Worm (Caenorhabditis elegans): ENCODE measurements around the gene Y97E10B.1.

The Y97E10B.1 gene

DNA sequence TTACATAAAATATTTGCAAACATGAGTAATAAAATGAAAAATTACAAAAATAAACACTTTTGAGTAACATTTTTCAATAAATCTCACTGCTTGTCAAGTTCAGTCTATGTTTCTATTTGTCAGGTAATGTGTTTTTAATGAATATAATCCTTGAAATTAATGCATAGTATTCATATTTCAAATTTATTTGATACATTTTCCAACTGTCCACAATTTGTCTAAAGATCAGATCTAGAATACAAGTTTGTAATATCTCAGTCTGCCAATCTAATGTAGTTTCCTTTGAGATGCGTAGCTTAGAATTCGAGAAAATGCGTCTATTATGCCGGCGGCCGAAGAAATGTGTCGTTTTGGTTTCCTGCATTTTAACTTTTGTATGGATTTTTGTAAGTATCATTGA is at the start of gene Y97E10B.1:
Y97E10B.1 (plus strand) TSS at position 301 of the 400 bp plus-strand sequence.
- TF ChIP-seq unc-62 (GFP tag; optimal IDR thresholded peaks at IDR 0.05) = no peak

DNA sequence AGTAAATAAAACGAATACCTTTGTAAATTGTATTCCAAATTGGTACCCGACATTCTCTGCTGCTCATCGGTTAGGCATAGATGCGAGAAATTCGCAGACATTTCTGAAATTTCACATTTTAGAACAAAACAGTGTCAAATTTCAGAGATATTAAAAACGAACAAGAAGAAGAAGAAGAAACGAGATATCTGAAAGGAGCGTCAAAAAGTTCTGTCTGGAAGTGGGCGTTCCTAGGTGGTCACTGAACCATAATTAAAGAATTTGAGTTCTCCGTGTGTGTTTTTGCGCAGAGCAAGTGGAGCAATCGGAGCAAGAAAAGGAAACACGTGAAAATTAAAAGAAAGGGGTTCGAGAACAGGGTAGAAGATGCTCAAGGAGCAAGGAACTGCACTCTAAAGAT is 43.9 kb upstream of the Y97E10B.1 start, which contains the start of gene F40A3.7:
F40A3.7 (minus strand) TSS at position 101 of the 400 bp plus-strand sequence.
- no peak for TF ChIP-seq unc-62 (GFP tag; optimal IDR thresholded peaks at IDR 0.05)

DNA sequence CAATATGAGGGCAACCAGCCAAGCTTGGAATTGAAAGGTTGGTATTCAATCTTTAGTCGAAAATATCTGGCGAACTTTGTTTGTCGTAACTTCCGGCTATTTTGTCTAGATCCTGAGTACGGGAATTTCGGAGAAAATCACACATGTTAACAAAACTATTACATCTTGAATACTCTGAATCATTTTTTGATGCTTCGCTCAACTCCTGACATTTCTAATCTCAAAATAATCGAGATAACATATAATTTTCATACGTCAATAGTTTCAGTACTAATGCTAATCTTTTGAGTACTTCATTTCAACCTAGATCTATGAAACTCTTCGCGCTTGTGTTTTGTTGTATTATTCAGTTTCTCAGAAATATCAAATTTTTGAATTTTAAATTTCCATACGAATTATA is 42.4 kb upstream of the Y97E10B.1 start:
- TF ChIP-seq unc-62 (GFP tag; optimal IDR thresholded peaks at IDR 0.05) = no peak

DNA sequence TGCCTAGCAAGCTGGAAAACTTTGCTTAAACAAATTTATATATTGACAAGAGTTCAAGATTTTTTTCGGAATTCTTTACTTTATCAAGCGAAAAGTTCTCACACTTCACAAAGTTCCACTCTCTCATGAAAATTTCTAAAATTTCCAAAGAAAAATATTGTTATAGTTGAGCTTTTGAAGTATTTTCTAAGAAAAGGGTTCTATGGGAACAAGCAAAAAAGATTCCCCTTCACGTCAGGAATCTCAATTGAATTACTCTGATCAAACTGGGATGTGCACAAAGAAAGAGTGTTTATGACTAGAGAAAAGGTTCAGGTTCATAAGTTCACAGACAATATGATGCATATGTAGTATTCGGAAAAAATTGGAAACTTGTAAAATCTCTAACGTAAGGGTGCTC is 39.3 kb upstream of the Y97E10B.1 start:
- TF ChIP-seq unc-62 (GFP tag; optimal IDR thresholded peaks at IDR 0.05) = no peak

DNA sequence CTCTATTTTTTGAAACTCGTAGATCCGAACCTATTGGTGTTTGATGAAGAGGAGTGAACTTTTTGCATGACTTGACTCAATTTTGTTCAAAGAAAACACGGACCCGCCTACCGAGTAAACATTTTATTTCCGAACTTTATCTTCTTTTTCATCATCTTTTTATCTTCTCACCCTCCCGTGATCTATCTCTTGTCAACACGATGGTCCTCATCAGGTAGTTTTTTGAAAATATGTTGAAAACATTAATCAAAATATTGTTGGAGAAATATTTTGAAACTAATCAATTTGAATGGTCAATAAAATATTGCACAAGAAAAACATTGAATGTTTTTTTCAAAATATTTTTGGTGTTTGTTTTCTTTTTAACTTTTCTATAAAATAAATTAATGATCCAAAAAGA is 35.2 kb upstream of the Y97E10B.1 start:
- no peak for TF ChIP-seq unc-62 (GFP tag; optimal IDR thresholded peaks at IDR 0.05)

DNA sequence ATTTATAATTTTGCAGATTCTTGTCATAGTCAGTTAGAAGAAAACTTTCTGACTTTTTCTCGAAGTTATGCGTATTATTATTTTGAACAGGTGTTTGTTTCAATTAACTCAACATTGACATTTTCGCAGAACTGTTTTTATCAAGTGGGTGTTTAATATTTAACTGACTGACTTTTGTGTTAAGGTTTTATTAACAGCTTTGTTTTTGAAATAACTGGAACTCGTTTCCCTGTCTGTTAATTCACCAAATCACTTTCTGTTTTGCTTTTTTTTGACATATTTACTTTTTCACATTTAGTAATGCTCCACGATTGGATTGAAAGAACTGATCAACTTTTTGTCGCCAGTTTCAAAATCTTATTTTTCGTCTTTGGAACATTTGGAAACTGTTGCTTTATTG is 18.2 kb upstream of the Y97E10B.1 start, which contains the start of gene srsx-7:
srsx-7 (plus strand) TSS at position 301 of the 400 bp plus-strand sequence.
- no peak for TF ChIP-seq unc-62 (GFP tag; optimal IDR thresholded peaks at IDR 0.05)

DNA sequence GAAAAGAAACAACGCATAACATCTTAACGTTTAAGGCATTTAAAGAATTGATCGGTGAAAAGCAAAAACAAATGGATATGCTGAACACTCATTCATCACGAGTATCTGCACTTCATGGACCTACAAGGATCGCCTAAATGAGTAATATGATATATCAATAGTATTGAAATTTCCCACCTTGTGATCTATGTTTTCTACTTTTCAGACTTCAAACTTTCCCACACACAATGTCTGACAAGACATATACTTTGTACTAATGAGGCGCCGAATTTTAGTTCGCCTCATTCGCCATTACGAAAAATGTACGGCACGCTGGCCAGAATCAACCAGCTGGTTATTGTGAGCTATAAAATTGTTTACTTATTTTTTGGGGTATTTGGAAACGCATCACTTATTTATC is 16.9 kb upstream of the Y97E10B.1 start, which contains the start of gene srsx-6:
srsx-6 (plus strand) TSS at position 301 of the 400 bp plus-strand sequence.
- no peak for TF ChIP-seq unc-62 (GFP tag; optimal IDR thresholded peaks at IDR 0.05)

DNA sequence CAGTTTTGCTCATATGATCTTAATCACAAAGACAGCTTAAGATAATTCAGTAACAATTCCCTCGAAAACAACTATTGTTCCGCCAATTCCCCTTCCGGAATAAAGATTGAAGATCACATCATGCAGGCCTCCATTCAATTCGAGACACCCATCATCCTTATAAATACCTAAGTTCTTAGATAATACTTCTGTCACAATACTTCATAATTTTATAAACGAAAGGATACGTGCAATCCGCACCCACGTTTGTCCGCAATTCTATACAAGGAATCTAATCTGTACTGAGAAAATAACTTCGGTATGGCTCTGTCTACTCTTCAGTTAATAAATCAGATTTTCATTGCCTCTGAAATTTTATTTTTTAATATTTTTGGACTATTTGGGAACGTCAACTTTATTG is 15.0 kb upstream of the Y97E10B.1 start, which contains the start of gene srsx-5:
srsx-5 (plus strand) TSS at position 301 of the 400 bp plus-strand sequence.
- TF ChIP-seq unc-62 (GFP tag; optimal IDR thresholded peaks at IDR 0.05) = no peak

DNA sequence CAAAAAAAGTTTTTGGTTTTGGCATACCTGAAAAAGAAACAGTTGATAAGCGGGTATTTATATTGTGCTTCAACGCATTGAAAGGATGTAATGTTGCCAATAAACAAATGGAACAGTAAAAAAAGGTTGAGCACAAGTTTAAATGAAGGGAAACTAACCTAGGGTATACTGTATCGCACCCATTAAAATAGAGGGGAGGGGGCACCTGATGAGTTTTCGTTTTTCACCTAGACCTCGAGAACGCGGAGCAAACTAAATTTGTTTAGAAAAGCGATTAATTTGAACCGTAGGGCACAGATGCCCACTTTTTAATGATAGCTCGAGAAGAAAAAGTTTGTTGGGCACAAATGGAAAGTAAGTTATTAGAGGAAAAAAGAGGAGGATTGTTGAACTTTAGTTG is 10.7 kb upstream of the Y97E10B.1 start, which contains the start of gene ncx-10:
ncx-10 (minus strand) TSS at position 101 of the 400 bp plus-strand sequence.
- no peak for TF ChIP-seq unc-62 (GFP tag; optimal IDR thresholded peaks at IDR 0.05)

DNA sequence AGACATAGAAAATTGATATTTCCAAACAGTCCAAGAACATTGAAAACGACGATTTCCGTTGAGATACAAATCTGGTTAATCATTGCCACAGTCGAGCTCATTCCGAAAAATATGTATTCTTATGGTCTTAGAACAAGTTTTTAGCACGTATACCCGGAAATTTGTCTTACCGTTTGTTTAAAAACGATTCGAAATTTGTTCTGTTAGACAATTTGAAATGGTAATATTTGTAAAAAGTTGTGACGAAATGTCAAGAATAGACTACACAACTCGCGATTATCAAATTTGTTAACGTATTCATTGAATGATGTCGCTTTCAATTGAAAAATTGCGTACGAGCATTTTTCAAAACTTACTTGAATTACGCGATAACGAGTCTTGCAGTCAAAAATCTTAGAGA is 6.5 kb upstream of the Y97E10B.1 start, which contains the start of gene srsx-3:
srsx-3 (minus strand) TSS at position 101 of the 400 bp plus-strand sequence.
- TF ChIP-seq unc-62 (GFP tag; optimal IDR thresholded peaks at IDR 0.05) = no peak

DNA sequence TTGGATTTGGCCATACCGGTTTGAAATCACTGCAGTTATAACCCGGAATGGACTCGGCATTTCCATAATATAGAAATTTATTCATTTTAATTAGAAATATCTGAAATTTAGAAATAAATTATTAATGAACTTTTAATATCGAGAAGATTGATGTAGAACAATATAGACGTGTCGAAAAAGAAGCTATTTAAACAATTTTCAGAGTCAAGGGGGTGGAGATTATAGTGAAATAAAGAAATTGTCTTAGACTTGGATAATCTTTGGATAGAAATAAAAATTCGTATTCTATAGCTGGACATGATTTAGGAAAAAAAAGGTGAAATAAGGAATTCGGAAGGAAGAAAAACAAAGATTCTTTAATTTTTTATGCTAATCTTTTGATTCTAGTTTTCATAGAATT is 3.4 kb upstream of the Y97E10B.1 start, which contains the start of gene srt-53:
srt-53 (minus strand) TSS at position 101 of the 400 bp plus-strand sequence.
- no peak for TF ChIP-seq unc-62 (GFP tag; optimal IDR thresholded peaks at IDR 0.05)

DNA sequence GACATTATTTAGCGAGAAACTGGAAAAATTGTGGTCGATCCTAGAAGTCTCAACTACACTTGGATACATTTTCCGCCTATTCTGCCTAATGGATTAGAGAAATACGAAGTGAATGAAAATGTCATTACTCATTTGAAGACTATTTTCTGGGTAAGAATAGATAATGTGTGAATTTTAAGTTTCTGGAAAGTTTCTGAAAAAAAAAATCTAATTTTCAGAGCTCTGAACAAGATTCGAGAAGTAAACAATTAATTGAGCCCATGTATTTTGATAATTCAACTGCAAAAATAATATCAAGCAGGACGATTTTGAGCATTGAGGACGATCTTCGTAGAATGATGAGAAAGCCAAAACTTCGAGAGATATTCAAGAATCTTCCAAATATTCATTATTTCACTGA is 2.6 kb downstream of the Y97E10B.1 start:
- TF ChIP-seq unc-62 (GFP tag; optimal IDR thresholded peaks at IDR 0.05) = no peak

DNA sequence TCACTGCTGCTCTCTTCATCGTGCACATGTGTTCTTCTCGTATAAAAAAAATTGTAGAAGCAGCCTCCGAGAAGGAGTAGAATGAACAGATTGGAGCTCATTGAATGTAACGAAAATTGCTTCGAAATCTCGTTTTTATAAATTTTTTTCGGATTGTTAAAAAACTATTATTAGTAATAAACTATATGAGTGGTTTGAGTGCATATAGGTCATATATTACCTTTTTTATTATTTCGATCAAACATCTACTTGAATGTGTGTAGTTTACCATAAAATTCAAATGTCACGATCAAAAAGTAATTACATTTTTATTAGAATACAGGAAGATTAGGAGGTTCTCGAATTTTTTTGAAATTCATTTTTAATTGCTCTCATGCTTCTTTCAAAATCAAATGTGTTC is 9.2 kb downstream of the Y97E10B.1 start, which contains the start of gene clec-216:
clec-216 (minus strand) TSS at position 101 of the 400 bp plus-strand sequence.
- TF ChIP-seq unc-62 (GFP tag; optimal IDR thresholded peaks at IDR 0.05) = no peak

DNA sequence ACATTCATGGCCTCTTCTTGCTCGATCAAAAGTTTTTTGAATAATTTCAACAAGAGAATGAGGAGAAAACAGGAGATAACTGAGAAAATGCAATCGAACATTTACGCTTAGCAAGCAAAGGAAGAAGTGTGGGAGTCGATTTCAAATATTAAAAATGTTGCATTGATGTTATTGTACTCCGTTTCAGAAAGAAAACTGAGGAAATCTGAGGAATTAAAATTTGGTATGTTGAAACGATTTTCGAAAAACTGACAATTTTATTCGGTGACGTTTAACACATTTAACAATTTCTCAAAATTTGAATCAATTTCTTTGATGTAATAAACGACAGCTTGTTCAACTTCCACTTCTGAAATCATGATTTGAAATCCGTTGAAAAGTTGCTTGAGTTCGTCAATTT is 10.9 kb downstream of the Y97E10B.1 start, which contains the start of gene F26D11.13:
F26D11.13 (minus strand) TSS at position 101 of the 400 bp plus-strand sequence.
- no peak for TF ChIP-seq unc-62 (GFP tag; optimal IDR thresholded peaks at IDR 0.05)

DNA sequence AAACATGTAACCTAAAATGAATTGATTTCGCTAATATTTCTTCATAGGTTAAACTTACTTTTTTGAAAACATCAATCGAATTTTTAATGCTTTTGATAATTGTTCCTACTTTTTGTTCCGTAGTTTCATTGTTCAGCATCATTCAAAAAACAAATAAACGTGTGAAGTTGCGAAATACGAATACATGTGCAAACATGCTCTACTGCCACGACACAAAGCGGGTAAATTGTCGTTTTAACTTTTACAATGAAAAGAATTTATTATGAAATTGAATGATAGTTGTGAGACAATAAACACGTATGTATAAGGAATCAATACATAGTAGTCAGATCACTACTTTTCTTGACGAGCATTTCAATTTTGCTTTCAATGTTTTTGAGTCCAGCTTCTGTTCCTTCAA is 11.5 kb downstream of the Y97E10B.1 start, which contains the start of gene F26D11.12:
F26D11.12 (minus strand) TSS at position 145 of the 400 bp plus-strand sequence.
- no peak for TF ChIP-seq unc-62 (GFP tag; optimal IDR thresholded peaks at IDR 0.05)

DNA sequence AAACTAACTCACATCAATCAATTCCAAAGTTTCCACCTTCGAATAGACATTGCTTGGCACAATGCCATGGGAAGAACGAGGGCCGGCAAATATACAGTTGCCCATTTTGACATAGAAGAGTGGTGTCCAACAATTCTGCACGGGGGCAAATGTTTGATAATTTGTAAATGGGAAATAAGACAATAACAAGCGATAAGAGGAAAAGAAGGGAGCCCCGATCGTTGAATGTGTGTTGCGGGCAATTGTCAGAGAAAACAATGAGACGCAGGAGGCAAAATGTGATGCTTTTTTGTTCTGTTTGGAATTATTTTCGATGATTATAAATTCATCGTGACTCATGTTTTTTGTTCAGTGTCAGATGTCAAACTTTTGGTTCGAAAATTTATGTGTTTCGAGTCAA is 12.6 kb downstream of the Y97E10B.1 start, which contains the start of gene pals-34:
pals-34 (minus strand) TSS at position 280 of the 400 bp plus-strand sequence.
- TF ChIP-seq unc-62 (GFP tag; optimal IDR thresholded peaks at IDR 0.05) = no peak

DNA sequence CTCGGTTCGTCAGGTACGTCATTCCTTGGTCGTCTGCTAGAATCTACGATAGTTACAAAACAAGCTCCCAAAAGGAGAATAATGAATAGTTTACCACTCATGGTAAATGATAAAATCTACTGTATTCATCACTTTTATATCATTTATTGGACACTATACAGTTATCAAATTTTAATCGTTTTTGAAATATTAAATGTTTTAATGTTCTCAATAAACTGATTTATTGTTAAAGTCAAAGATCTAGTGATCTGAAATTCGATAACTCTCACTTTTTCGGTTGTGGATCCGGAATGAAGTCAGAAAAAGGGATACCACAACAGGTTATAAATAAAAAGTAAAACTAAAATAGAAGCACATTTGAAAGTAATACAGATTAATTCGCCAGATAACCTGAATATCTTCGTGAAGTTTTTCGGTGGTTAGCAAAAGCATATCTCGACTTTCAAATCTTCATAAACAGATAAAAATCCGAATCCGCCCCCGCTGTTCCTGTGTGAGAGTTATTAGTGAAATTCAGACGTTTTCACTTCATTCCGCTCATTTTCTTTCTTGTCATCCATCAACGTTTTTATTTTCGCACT is 15.2 kb downstream of the Y97E10B.1 start, which contains the start of the genes clec-217 and F26D11.2:
clec-217 (minus strand) TSS at position 101 of the 581 bp plus-strand sequence.
F26D11.2 (plus strand) TSS at position 531 of the 581 bp plus-strand sequence.
- TF ChIP-seq unc-62 (GFP tag; optimal IDR thresholded peaks at IDR 0.05) = no peak
